Worm (Caenorhabditis elegans): ENCODE results near the gene C45B11.9.

C45B11.9 gene

ce11 chrV:11040473-11040872, 353 bp downstream of the C45B11.9 start, which contains the start of gene C45B11.8:
TSS of gene C45B11.8 (plus strand) at chrV:11040773.
- TF ChIP-seq lin-39 (tag; optimal IDR thresholded peaks at IDR 0.05) (no peak), tbx-2 (tag; optimal IDR thresholded peaks at IDR 0.05) (no peak), eor-1 (tag; optimal IDR thresholded peaks at IDR 0.05) (no peak), hmg-11 (tag; optimal IDR thresholded peaks at IDR 0.05) (no peak), ceh-16 (tag; optimal IDR thresholded peaks at IDR 0.05) (no peak), skn-1 (tag; optimal IDR thresholded peaks at IDR 0.05) (no peak)

- TF ChIP-seq nfya-1 (tag; optimal IDR thresholded peaks at IDR 0.05; ENCODE audit: insufficient read depth) = no peak
- TF ChIP-seq mml-1 (tag; optimal IDR thresholded peaks at IDR 0.05) = no peak
- no peak for TF ChIP-seq snpc-4 (tag; optimal IDR thresholded peaks at IDR 0.05)
- TF ChIP-seq lin-15B (tag; optimal IDR thresholded peaks at IDR 0.05) = no peak
- no peak for TF ChIP-seq lsy-12 (tag; optimal IDR thresholded peaks at IDR 0.05)
- no peak for TF ChIP-seq ztf-11 (tag; optimal IDR thresholded peaks at IDR 0.05)
- no peak for TF ChIP-seq tbx-2 (tag; optimal IDR thresholded peaks at IDR 0.05)
- no peak for TF ChIP-seq pqm-1 (tag; optimal IDR thresholded peaks at IDR 0.05)
- TF ChIP-seq sea-2 (GFP tag; optimal IDR thresholded peaks at IDR 0.05) = no peak
- TF ChIP-seq nhr-43 (tag; optimal IDR thresholded peaks at IDR 0.05; ENCODE audit: poor library complexity, severe bottlenecking) = no peak
- TF ChIP-seq nhr-23 (tag; optimal IDR thresholded peaks at IDR 0.05) = no peak
- no peak for TF ChIP-seq pha-4 (tag; optimal IDR thresholded peaks at IDR 0.05)
- TF ChIP-seq nhr-76 (tag; optimal IDR thresholded peaks at IDR 0.05) = no peak
- TF ChIP-seq mdl-1 (tag; optimal IDR thresholded peaks at IDR 0.05) = no peak
- TF ChIP-seq nhr-12 (tag; optimal IDR thresholded peaks at IDR 0.05) = no peak
- TF ChIP-seq jun-1 (tag; optimal IDR thresholded peaks at IDR 0.05) = no peak
- TF ChIP-seq fkh-10 (GFP tag; optimal IDR thresholded peaks at IDR 0.05) = no peak
These were observed 1.4 kb downstream of the C45B11.9 start, which contains the start of gene C45B11.5 for ce11 chrV:11041499-11041898. TSS of gene C45B11.5 (plus strand) at chrV:11041799.

- TF ChIP-seq nhr-67 (tag; optimal IDR thresholded peaks at IDR 0.05) (no peak), nhr-237 (tag; optimal IDR thresholded peaks at IDR 0.05) (no peak), eor-1 (tag; optimal IDR thresholded peaks at IDR 0.05) (no peak), ceh-82 (tag; optimal IDR thresholded peaks at IDR 0.05) (no peak)
These were observed 2.4 kb downstream of the C45B11.9 start, which contains the start of gene C45B11.2 for ce11 chrV:11042538-11042937. TSS of gene C45B11.2 (plus strand) at chrV:11042710.

ce11 chrV:11043767-11044166, 3.6 kb downstream of the C45B11.9 start, which contains the start of gene C45B11.6:
TSS of gene C45B11.6 (plus strand) at chrV:11044067.
- TF ChIP-seq pha-4 (tag; optimal IDR thresholded peaks at IDR 0.05) (peak; percentile 68), elt-3 (tag; optimal IDR thresholded peaks at IDR 0.05) (no peak), fos-1 (tag; optimal IDR thresholded peaks at IDR 0.05) (no peak), mml-1 (tag; optimal IDR thresholded peaks at IDR 0.05) (no peak), ztf-11 (tag; optimal IDR thresholded peaks at IDR 0.05) (no peak), nhr-237 (tag; optimal IDR thresholded peaks at IDR 0.05) (no peak)

ce11 chrV:11046730-11047129, 6.6 kb downstream of the C45B11.9 start, which contains the start of gene dhs-18:
TSS of gene dhs-18 (minus strand) at chrV:11046833.
- TF ChIP-seq pqm-1 (tag; optimal IDR thresholded peaks at IDR 0.05) = peak; percentile 83
- TF ChIP-seq elt-2 (tag; optimal IDR thresholded peaks at IDR 0.05) = peak; percentile 72
- TF ChIP-seq unc-62 (GFP tag; optimal IDR thresholded peaks at IDR 0.05) = no peak

- TF ChIP-seq nhr-25 (tag; optimal IDR thresholded peaks at IDR 0.05) = no peak
These were observed 8.6 kb downstream of the C45B11.9 start, which contains the start of gene srh-74 for ce11 chrV:11048678-11049077. TSS of gene srh-74 (minus strand) at chrV:11048778.

ce11 chrV:11051921-11052320, 11.8 kb downstream of the C45B11.9 start, which contains the start of gene T04C12.33:
TSS of gene T04C12.33 (plus strand) at chrV:11052221.
- TF ChIP-seq nhr-43 (tag; optimal IDR thresholded peaks at IDR 0.05; ENCODE audit: poor library complexity, severe bottlenecking) (no peak), unc-62 (GFP tag; optimal IDR thresholded peaks at IDR 0.05) (no peak), nhr-23 (tag; optimal IDR thresholded peaks at IDR 0.05) (peak; percentile 16), nhr-25 (tag; optimal IDR thresholded peaks at IDR 0.05) (no peak), ztf-11 (tag; optimal IDR thresholded peaks at IDR 0.05) (no peak)

Data from whole organism, L3 larva.